Worm (Caenorhabditis elegans) whole organism, early embryonic: ENCODE results near the gene din-1.

Source experiments
- F13C5.2 ChIP-seq: sonication (generic microtip); optimal IDR thresholded peaks from 2 replicates; lab custom pipeline; 2017; ENCODE audit warnings: mild to moderate bottlenecking, missing genetic modification characterization, inconsistent platforms, missing compliant biosample characterization
- ama-1 ChIP-seq: fragments of 150-350 bp; optimal IDR thresholded peaks from 2 replicates; lab custom pipeline; 2014
- flt-1 ChIP-seq: fragments of 200-800 bp; sonication (Bioruptor generic); IDR thresholded peaks from 2 replicates; pipeline ENCODE4 v1.3.6; 2022; ENCODE audit warnings: missing genetic modification characterization, missing compliant biosample characterization
- scrt-1 ChIP-seq: fragments of 200-800 bp; sonication (Bioruptor generic); IDR thresholded peaks from 2 replicates; pipeline ENCODE4 v1.3.6; 2022; ENCODE audit warnings: missing genetic modification characterization, missing compliant biosample characterization
- tra-4 ChIP-seq: sonication (generic microtip); optimal IDR thresholded peaks from 2 replicates; lab custom pipeline; 2017; ENCODE audit warnings: missing genetic modification characterization, missing compliant biosample characterization

DNA sequence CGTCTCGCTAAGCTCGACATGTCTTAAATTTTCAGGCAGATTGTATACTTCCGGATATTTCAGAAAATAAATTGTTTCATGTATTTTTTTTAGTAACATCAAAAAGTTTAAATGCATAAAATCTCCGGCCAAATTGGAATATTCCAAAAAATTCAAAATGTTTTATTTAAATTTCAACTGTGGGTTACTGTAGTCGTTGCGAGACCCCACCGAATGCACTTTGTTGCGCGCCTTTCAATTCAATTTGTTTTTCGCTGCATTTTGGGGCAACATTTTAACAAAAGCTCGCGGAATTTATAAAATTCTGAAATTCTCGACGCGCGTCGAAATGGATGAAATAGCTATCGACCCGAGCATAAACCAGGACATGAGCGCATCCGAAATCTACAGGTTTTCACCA, 60.5 kb downstream of the din-1 start, which contains the start of gene F54D5.2:
- TF ChIP-seq ama-1 (lab: Kevin White, UChicago) (no peak), tra-4 (tag; lab: Kevin White, UChicago) (no peak), F13C5.2 (no peak), scrt-1 (GFP tag; lab: Robert Waterston, UW) (no peak), flt-1 (no peak)
